Fruit fly (Drosophila melanogaster) whole organism, embryonic: ENCODE data around the gene mRpL4.

Experiments
- Atf-2 ChIP-seq: fragments of 200-800 bp; sonication (Bioruptor generic); optimal IDR thresholded peaks from 2 replicates; lab custom pipeline; 2016; ENCODE audit warnings: missing biosample characterization, missing genetic modification characterization
- CG11085 ChIP-seq: fragments of 200-800 bp; sonication (Bioruptor generic); IDR thresholded peaks from 2 replicates; pipeline ENCODE4 v1.3.6; 2022; ENCODE audit warnings: missing biosample characterization, missing genetic modification characterization
- CG11695 ChIP-seq: fragments of 200-800 bp; sonication (Bioruptor generic); IDR thresholded peaks from 3 replicates; pipeline ENCODE4 v1.3.6; 2022; ENCODE audit warnings: missing biosample characterization, missing genetic modification characterization
- CG12236 ChIP-seq: fragments of 200-800 bp; sonication (Bioruptor generic); optimal IDR thresholded peaks from 2 replicates; lab custom pipeline; 2016; ENCODE audit warnings: missing biosample characterization, missing genetic modification characterization
- CG1233 ChIP-seq: fragments of 200-800 bp; sonication (Bioruptor generic); optimal IDR thresholded peaks from 4 replicates; lab custom pipeline; 2018; ENCODE audit warnings: missing biosample characterization, mild to moderate bottlenecking, missing genetic modification characterization
- CG12659 ChIP-seq: fragments of 200-800 bp; sonication (Bioruptor generic); optimal IDR thresholded peaks from 3 replicates; lab custom pipeline; 2017; ENCODE audit warnings: mild to moderate bottlenecking, missing biosample characterization, missing genetic modification reagents, missing genetic modification characterization
- CG12744 ChIP-seq: fragments of 200-800 bp; sonication (Bioruptor generic); optimal IDR thresholded peaks from 2 replicates; lab custom pipeline; 2016; ENCODE audit warnings: missing biosample characterization, missing genetic modification characterization
- CG14667 ChIP-seq: fragments of 200-800 bp; sonication (Bioruptor generic); IDR thresholded peaks from 2 replicates; pipeline ENCODE4 v1.3.6; 2022; ENCODE audit warnings: missing biosample characterization, missing genetic modification characterization
- CG14710 ChIP-seq: fragments of 200-800 bp; sonication (Bioruptor generic); optimal IDR thresholded peaks from 3 replicates; lab custom pipeline; 2019; ENCODE audit warnings: missing biosample characterization, mild to moderate bottlenecking, missing genetic modification characterization, moderate library complexity
- CG1602 ChIP-seq: fragments of 200-800 bp; sonication (Bioruptor generic); optimal IDR thresholded peaks from 3 replicates; lab custom pipeline; 2016; ENCODE audit warnings: missing biosample characterization, missing genetic modification characterization
- CG17186 ChIP-seq: fragments of 200-800 bp; sonication (Bioruptor generic); optimal IDR thresholded peaks from 3 replicates; lab custom pipeline; 2017; ENCODE audit warnings: missing biosample characterization, missing genetic modification reagents, missing genetic modification characterization
- CG17385 ChIP-seq: fragments of 200-800 bp; sonication (Bioruptor generic); optimal IDR thresholded peaks from 3 replicates; lab custom pipeline; 2018; ENCODE audit warnings: missing biosample characterization, mild to moderate bottlenecking, missing genetic modification characterization
- CG17568 ChIP-seq: fragments of 200-800 bp; sonication (Bioruptor generic); optimal IDR thresholded peaks from 2 replicates; lab custom pipeline; 2018; ENCODE audit warnings: missing biosample characterization, mild to moderate bottlenecking, missing genetic modification characterization, moderate library complexity
- CG18599 ChIP-seq: fragments of 200-800 bp; sonication (Bioruptor generic); optimal IDR thresholded peaks from 3 replicates; lab custom pipeline; 2017; ENCODE audit warnings: missing biosample characterization, missing genetic modification characterization, mild to moderate bottlenecking, moderate library complexity, missing genetic modification reagents
- CG2678 ChIP-seq: fragments of 200-800 bp; sonication (Bioruptor generic); optimal IDR thresholded peaks from 3 replicates; lab custom pipeline; 2019; ENCODE audit warnings: missing biosample characterization, mild to moderate bottlenecking, missing genetic modification characterization, moderate library complexity
- CG2875 ChIP-seq: fragments of 200-800 bp; sonication (Bioruptor generic); optimal IDR thresholded peaks from 2 replicates; lab custom pipeline; 2017; ENCODE audit warnings: missing biosample characterization, mild to moderate bottlenecking, missing genetic modification characterization, missing genetic modification reagents
- CG3065 ChIP-seq: fragments of 200-800 bp; sonication (Bioruptor generic); optimal IDR thresholded peaks from 2 replicates; lab custom pipeline; 2016; ENCODE audit warnings: missing biosample characterization, missing genetic modification characterization
- CG34376 ChIP-seq: fragments of 200-800 bp; sonication (Bioruptor generic); optimal IDR thresholded peaks from 2 replicates; lab custom pipeline; 2018; ENCODE audit warnings: missing biosample characterization, mild to moderate bottlenecking, missing genetic modification characterization
- CG3847 ChIP-seq: fragments of 200-800 bp; sonication (Bioruptor generic); IDR thresholded peaks from 2 replicates; pipeline ENCODE4 v1.3.6; 2022; ENCODE audit warnings: missing biosample characterization, missing genetic modification characterization
- CG3995 ChIP-seq: fragments of 200-800 bp; sonication (Bioruptor generic); optimal IDR thresholded peaks from 3 replicates; lab custom pipeline; 2016; ENCODE audit warnings: missing biosample characterization, missing genetic modification characterization
- CG4328 ChIP-seq: fragments of 200-800 bp; sonication (Bioruptor generic); optimal IDR thresholded peaks from 3 replicates; lab custom pipeline; 2017; ENCODE audit warnings: missing biosample characterization, missing genetic modification reagents, missing genetic modification characterization
- CG8290 ChIP-seq, 3 experiments: fragments of 200-800 bp; sonication (Bioruptor generic); optimal IDR thresholded peaks; 2 replicates each; lab custom pipeline; 2016 to 2019; ENCODE audit warnings: missing biosample characterization in 3 of 3, missing genetic modification characterization in 3 of 3, mild to moderate bottlenecking in 2 of 3, moderate library complexity in 1 of 3
- CG8765 ChIP-seq: fragments of 200-800 bp; sonication (Bioruptor generic); IDR thresholded peaks from 2 replicates; pipeline ENCODE4 v1.3.6; 2022; ENCODE audit warnings: missing biosample characterization, missing genetic modification characterization
- CG9727 ChIP-seq: fragments of 200-800 bp; sonication (Bioruptor generic); optimal IDR thresholded peaks from 3 replicates; lab custom pipeline; 2017; ENCODE audit warnings: missing biosample characterization, mild to moderate bottlenecking, missing genetic modification characterization
- CrebB ChIP-seq: fragments of 200-800 bp; sonication (Bioruptor generic); optimal IDR thresholded peaks from 3 replicates; lab custom pipeline; 2018; ENCODE audit warnings: missing biosample characterization, mild to moderate bottlenecking, missing genetic modification characterization
- Doc2 ChIP-seq: fragments of 200-800 bp; sonication (Bioruptor generic); IDR thresholded peaks from 2 replicates; pipeline ENCODE4 v1.3.6; 2022; ENCODE audit warnings: missing biosample characterization, missing genetic modification characterization
- Ets97D ChIP-seq: fragments of 200-800 bp; sonication (Bioruptor generic); optimal IDR thresholded peaks from 3 replicates; lab custom pipeline; 2016; ENCODE audit warnings: missing biosample characterization, missing genetic modification characterization
- GATAe ChIP-seq: fragments of 200-800 bp; sonication (Bioruptor generic); conservative IDR thresholded peaks from 2 replicates; pipeline ENCODE4 v1.3.6; 2022; ENCODE audit warnings: missing biosample characterization, missing genetic modification characterization
- Hr51 ChIP-seq, 2 experiments: fragments of 200-800 bp; sonication (Bioruptor generic); optimal IDR thresholded peaks; 2 replicates in 1 of 2; 3 replicates in 1 of 2; lab custom pipeline; 2016 to 2018; ENCODE audit warnings: missing biosample characterization in 2 of 2, missing genetic modification characterization in 2 of 2, mild to moderate bottlenecking in 1 of 2, moderate library complexity in 1 of 2
- Lim3 ChIP-seq: fragments of 200-800 bp; sonication (Bioruptor generic); IDR thresholded peaks from 2 replicates; pipeline ENCODE4 v1.3.6; 2022; ENCODE audit warnings: missing biosample characterization, missing genetic modification characterization
- Myb ChIP-seq: fragments of 200-800 bp; sonication (Bioruptor generic); optimal IDR thresholded peaks from 2 replicates; lab custom pipeline; 2016; ENCODE audit warnings: missing biosample characterization, missing genetic modification characterization
- NFAT ChIP-seq: fragments of 200-800 bp; sonication (Bioruptor generic); IDR thresholded peaks from 2 replicates; pipeline ENCODE4 v1.3.6; 2022; ENCODE audit warnings: missing biosample characterization, missing genetic modification characterization
- NK7.1 ChIP-seq: fragments of 200-800 bp; sonication (Bioruptor generic); optimal IDR thresholded peaks from 3 replicates; lab custom pipeline; 2016; ENCODE audit warnings: missing biosample characterization, missing genetic modification characterization
- Poxn ChIP-seq: fragments of 200-800 bp; sonication (Bioruptor generic); IDR thresholded peaks from 2 replicates; pipeline ENCODE4 v1.3.6; 2022; ENCODE audit warnings: missing biosample characterization, missing genetic modification characterization
- Taf1 ChIP-seq: fragments of 200-800 bp; sonication (Bioruptor generic); IDR thresholded peaks from 2 replicates; pipeline ENCODE4 v1.3.6; 2022; ENCODE audit warnings: missing biosample characterization, missing genetic modification characterization
- chif ChIP-seq, 2 experiments: fragments of 200-800 bp; sonication (Bioruptor generic); optimal IDR thresholded peaks; 3 replicates each; lab custom pipeline; 2016; ENCODE audit warnings: missing biosample characterization in 2 of 2, missing genetic modification characterization in 2 of 2
- chn ChIP-seq: fragments of 200-800 bp; sonication (Bioruptor generic); optimal IDR thresholded peaks from 2 replicates; lab custom pipeline; 2016; ENCODE audit warnings: missing biosample characterization, missing genetic modification characterization
- ci ChIP-seq: fragments of 200-800 bp; sonication (Bioruptor generic); IDR thresholded peaks from 3 replicates; pipeline ENCODE4 v1.3.6; 2022; ENCODE audit warnings: missing biosample characterization, missing genetic modification characterization
- cwo ChIP-seq: fragments of 200-800 bp; sonication (Bioruptor generic); optimal IDR thresholded peaks from 3 replicates; lab custom pipeline; 2017; ENCODE audit warnings: missing biosample characterization, missing genetic modification characterization, mild to moderate bottlenecking, moderate library complexity, missing genetic modification reagents
- dm ChIP-seq: fragments of 200-800 bp; sonication (Bioruptor generic); optimal IDR thresholded peaks from 3 replicates; lab custom pipeline; 2016; ENCODE audit warnings: missing biosample characterization, missing genetic modification characterization
- dmrt99B ChIP-seq: fragments of 200-800 bp; sonication (Bioruptor generic); optimal IDR thresholded peaks from 2 replicates; lab custom pipeline; 2018; ENCODE audit warnings: missing biosample characterization, mild to moderate bottlenecking, missing genetic modification characterization, moderate library complexity
- dysf ChIP-seq: fragments of 200-800 bp; sonication (Bioruptor generic); IDR thresholded peaks from 3 replicates; pipeline ENCODE4 v1.3.6; 2022; ENCODE audit warnings: missing biosample characterization, missing genetic modification characterization
- gro ChIP-seq: fragments of 200-800 bp; sonication (Bioruptor generic); optimal IDR thresholded peaks from 2 replicates; lab custom pipeline; 2016; ENCODE audit warnings: missing biosample characterization, missing genetic modification characterization
- oc ChIP-seq: fragments of 200-800 bp; sonication (Bioruptor generic); optimal IDR thresholded peaks from 2 replicates; lab custom pipeline; 2018; ENCODE audit warnings: missing biosample characterization, mild to moderate bottlenecking, missing genetic modification characterization, moderate library complexity
- ro ChIP-seq: fragments of 200-800 bp; sonication (Bioruptor generic); IDR thresholded peaks from 2 replicates; pipeline ENCODE4 v1.3.6; 2022; ENCODE audit warnings: missing biosample characterization, missing genetic modification characterization
- sd ChIP-seq: fragments of 200-800 bp; sonication (Bioruptor generic); optimal IDR thresholded peaks from 3 replicates; lab custom pipeline; 2018; ENCODE audit warnings: missing biosample characterization, mild to moderate bottlenecking, missing genetic modification characterization, moderate library complexity
- tgo ChIP-seq: fragments of 200-800 bp; sonication (Bioruptor generic); IDR thresholded peaks from 3 replicates; pipeline ENCODE4 v1.3.6; 2022; ENCODE audit warnings: missing biosample characterization, missing genetic modification characterization
- tin ChIP-seq: fragments of 200-800 bp; sonication (Bioruptor generic); optimal IDR thresholded peaks from 3 replicates; lab custom pipeline; 2016; ENCODE audit warnings: missing biosample characterization, missing genetic modification characterization
- toy ChIP-seq: fragments of 200-800 bp; sonication (Bioruptor generic); IDR thresholded peaks from 2 replicates; pipeline ENCODE4 v1.3.6; 2022; ENCODE audit warnings: missing biosample characterization, missing genetic modification characterization
- twi ChIP-seq: fragments of 200-800 bp; optimal IDR thresholded peaks from 2 replicates; lab custom pipeline; 2019; ENCODE audit warnings: missing biosample characterization, mild to moderate bottlenecking, missing genetic modification characterization, moderate library complexity

Gene mRpL4

dm6 chr2L:16286360-16287005, 42.4 kb downstream of the mRpL4 start (continued):
- TF ChIP-seq Poxn = no peak
- TF ChIP-seq NK7.1 (GFP tag; lab: Kevin White, UChicago) = peak; percentile 69
- TF ChIP-seq CG8290 (GFP tag; optimal IDR thresholded peaks at IDR 0.05; lab: Kevin White, UChicago) = peak; percentile 48
- TF ChIP-seq CG8290 (tag; optimal IDR thresholded peaks at IDR 0.05; lab: Kevin White, UChicago) = peak in 1 of 2 experiments; percentile 72
- TF ChIP-seq CG9727 (GFP tag; lab: Kevin White, UChicago) = peak; percentile 86
- TF ChIP-seq Lim3 = no peak
- no peak for TF ChIP-seq Doc2 (GFP tag; lab: Robert Waterston, UW)
- no peak for TF ChIP-seq ci
- no peak for TF ChIP-seq CG3847 (GFP tag; lab: Robert Waterston, UW)
- no peak for TF ChIP-seq NFAT (GFP tag; lab: Robert Waterston, UW)
- peak; percentile 19 for TF ChIP-seq Atf-2 (GFP tag; lab: Kevin White, UChicago)
- peak; percentile 51 for TF ChIP-seq tin (GFP tag; lab: Kevin White, UChicago)
- TF ChIP-seq tgo (GFP tag; lab: Robert Waterston, UW) = no peak
- TF ChIP-seq CG11695 (GFP tag; lab: Robert Waterston, UW) = no peak
- TF ChIP-seq Hr51 (GFP tag; optimal IDR thresholded peaks at IDR 0.05; lab: Kevin White, UChicago) = peak; percentile 77 to 90
- TF ChIP-seq Myb (GFP tag; lab: Kevin White, UChicago) = peak; percentile 72
- TF ChIP-seq CG17186 (GFP tag; lab: Kevin White, UChicago) = peak; percentile 24
- TF ChIP-seq chif (GFP tag; optimal IDR thresholded peaks at IDR 0.05; lab: Kevin White, UChicago) = peak; percentile 43 to 74
- peak; percentile 59 for TF ChIP-seq CG2875 (GFP tag; lab: Kevin White, UChicago)
- TF ChIP-seq GATAe (GFP tag; lab: Robert Waterston, UW) = no peak
- no peak for TF ChIP-seq ro (GFP tag; lab: Robert Waterston, UW)
- peak; percentile 79 for TF ChIP-seq CG1602
- TF ChIP-seq sd (tag; lab: Kevin White, UChicago) = peak; percentile 99
- TF ChIP-seq twi (tag; lab: Kevin White, UChicago) = peak; percentile 63
- TF ChIP-seq oc (tag; lab: Kevin White, UChicago) = peak; percentile 48
- TF ChIP-seq dm (GFP tag; lab: Kevin White, UChicago) = peak; percentile 69
- peak; percentile 87 for TF ChIP-seq CG18599
- peak; percentile 86 for TF ChIP-seq cwo
- TF ChIP-seq CG12659 (GFP tag; lab: Kevin White, UChicago) = peak; percentile 88
- TF ChIP-seq dmrt99B (tag; lab: Kevin White, UChicago) = peak; percentile 85
- peak; percentile 91 for TF ChIP-seq CG2678 (tag; lab: Kevin White, UChicago)
- peak; percentile 71 for TF ChIP-seq CrebB (tag; lab: Kevin White, UChicago)
- peak; percentile 64 for TF ChIP-seq CG3065 (GFP tag; lab: Kevin White, UChicago)
- no peak for TF ChIP-seq CG11085 (GFP tag; lab: Robert Waterston, UW)
- TF ChIP-seq toy = no peak
- TF ChIP-seq CG17385 (GFP tag; lab: Kevin White, UChicago) = peak; percentile 74
- TF ChIP-seq CG14667 (GFP tag; lab: Robert Waterston, UW) = no peak
- peak; percentile 82 for TF ChIP-seq CG14710 (tag; lab: Kevin White, UChicago)
- TF ChIP-seq CG34376 (GFP tag; lab: Kevin White, UChicago) = no peak
- TF ChIP-seq CG12744 (GFP tag; lab: Kevin White, UChicago) = peak; percentile 89
- peak; percentile 49 for TF ChIP-seq CG17568
- peak; percentile 62 for TF ChIP-seq CG3995 (GFP tag; lab: Kevin White, UChicago)
- no peak for TF ChIP-seq dysf
- TF ChIP-seq CG8765 = no peak
- TF ChIP-seq Ets97D (GFP tag; lab: Kevin White, UChicago) = peak; percentile 56
- peak; percentile 15 for TF ChIP-seq CG12236 (GFP tag; lab: Kevin White, UChicago)
- TF ChIP-seq Taf1 (GFP tag; lab: Robert Waterston, UW) = no peak
- peak; percentile 71 for TF ChIP-seq CG4328 (GFP tag; lab: Kevin White, UChicago)
- TF ChIP-seq gro (GFP tag; lab: Kevin White, UChicago) = peak; percentile 69
- TF ChIP-seq chn (GFP tag; lab: Kevin White, UChicago) = peak; percentile 68
- peak; percentile 78 for TF ChIP-seq CG1233
